Worm (Caenorhabditis elegans) whole organism, late embryonic: ENCODE results near the gene cpg-7.

Experiments
- C08G9.2 ChIP-seq: sonication (generic microtip); optimal IDR thresholded peaks from 2 replicates; lab custom pipeline; 2016; ENCODE audit warnings: mild to moderate bottlenecking, missing genetic modification characterization, moderate library complexity, missing compliant biosample characterization
- K02D7.2 ChIP-seq: sonication (generic microtip); optimal IDR thresholded peaks from 2 replicates; lab custom pipeline; 2017; ENCODE audit warnings: mild to moderate bottlenecking, missing genetic modification characterization, missing compliant biosample characterization
- ama-1 ChIP-seq: fragments of 150-350 bp; optimal IDR thresholded peaks from 2 replicates; lab custom pipeline; 2014
- ceh-14 ChIP-seq: sonication (generic microtip); optimal IDR thresholded peaks from 2 replicates; lab custom pipeline; 2016; ENCODE audit warnings: missing genotype, missing genetic modification characterization, missing compliant biosample characterization
- ceh-2 ChIP-seq: sonication (generic microtip); optimal IDR thresholded peaks from 2 replicates; lab custom pipeline; 2016; ENCODE audit warnings: missing genotype, missing genetic modification characterization, missing compliant biosample characterization
- ceh-30 ChIP-seq: fragments of 150-350 bp; optimal IDR thresholded peaks from 2 replicates; lab custom pipeline; 2014; ENCODE audit warnings: missing biosample characterization, missing genetic modification characterization
- ceh-31 ChIP-seq: sonication (generic microtip); optimal IDR thresholded peaks from 2 replicates; lab custom pipeline; 2016; ENCODE audit warnings: missing genetic modification characterization, missing compliant biosample characterization
- ceh-34 ChIP-seq: sonication (generic microtip); optimal IDR thresholded peaks from 2 replicates; lab custom pipeline; 2016; ENCODE audit warnings: mild to moderate bottlenecking, missing genetic modification characterization, missing compliant biosample characterization
- ceh-45 ChIP-seq: fragments of 200-800 bp; sonication (Bioruptor generic); IDR thresholded peaks from 2 replicates; pipeline ENCODE4 v1.3.6; 2022; ENCODE audit warnings: missing genetic modification reagents, missing genetic modification characterization, missing compliant biosample characterization
- dmd-4 ChIP-seq: sonication (generic microtip); optimal IDR thresholded peaks from 2 replicates; lab custom pipeline; 2016; ENCODE audit warnings: borderline replicate concordance, missing genetic modification characterization, missing compliant biosample characterization
- ets-4 ChIP-seq: sonication (generic microtip); optimal IDR thresholded peaks from 2 replicates; lab custom pipeline; 2016; ENCODE audit warnings: missing genetic modification characterization, missing compliant biosample characterization
- fax-1 ChIP-seq: sonication (generic microtip); optimal IDR thresholded peaks from 2 replicates; lab custom pipeline; 2016; ENCODE audit warnings: missing genotype, missing genetic modification characterization, missing compliant biosample characterization
- hlh-13 ChIP-seq: fragments of 200-800 bp; sonication (Bioruptor generic); optimal IDR thresholded peaks from 2 replicates; lab custom pipeline; 2018; ENCODE audit warnings: mild to moderate bottlenecking, missing genetic modification characterization, missing compliant biosample characterization
- hlh-15 ChIP-seq: sonication (generic microtip); optimal IDR thresholded peaks from 2 replicates; lab custom pipeline; 2016; ENCODE audit warnings: missing genetic modification characterization, missing compliant biosample characterization
- hlh-30 ChIP-seq: sonication (generic microtip); optimal IDR thresholded peaks from 2 replicates; lab custom pipeline; 2017; ENCODE audit warnings: antibody characterized with exemption, missing genetic modification characterization, missing compliant biosample characterization; ENCODE audit not compliant: insufficient read depth
- hlh-8 ChIP-seq: sonication (generic microtip); optimal IDR thresholded peaks from 2 replicates; lab custom pipeline; 2016; ENCODE audit warnings: missing genotype, missing genetic modification characterization, missing compliant biosample characterization
- lin-11 ChIP-seq: fragments of 200-800 bp; sonication (Bioruptor generic); optimal IDR thresholded peaks from 2 replicates; lab custom pipeline; 2018; ENCODE audit warnings: mild to moderate bottlenecking, missing genetic modification characterization, missing compliant biosample characterization
- madf-2 ChIP-seq: sonication (generic microtip); optimal IDR thresholded peaks from 2 replicates; lab custom pipeline; 2017; ENCODE audit warnings: missing genetic modification characterization, missing compliant biosample characterization
- nfya-1 ChIP-seq: sonication (generic microtip); optimal IDR thresholded peaks from 2 replicates; lab custom pipeline; 2017; ENCODE audit warnings: missing genetic modification characterization, mild to moderate bottlenecking, missing compliant biosample characterization, antibody characterized with exemption, moderate library complexity
- nhr-11 ChIP-seq: fragments of 150-350 bp; optimal IDR thresholded peaks from 2 replicates; lab custom pipeline; 2014; ENCODE audit warnings: missing biosample characterization, missing genetic modification characterization
- nhr-232 ChIP-seq: sonication (generic microtip); optimal IDR thresholded peaks from 2 replicates; lab custom pipeline; 2016; ENCODE audit warnings: missing genetic modification characterization, missing compliant biosample characterization
- npax-4 ChIP-seq: sonication (generic microtip); optimal IDR thresholded peaks from 2 replicates; lab custom pipeline; 2016; ENCODE audit warnings: missing genetic modification characterization, missing compliant biosample characterization
- pat-9 ChIP-seq: fragments of 200-800 bp; sonication (Bioruptor generic); optimal IDR thresholded peaks from 2 replicates; lab custom pipeline; 2018; ENCODE audit warnings: mild to moderate bottlenecking, missing genetic modification characterization, moderate library complexity, missing compliant biosample characterization
- pax-1 ChIP-seq: fragments of 150-350 bp; optimal IDR thresholded peaks from 2 replicates; lab custom pipeline; 2014; ENCODE audit warnings: missing biosample characterization, missing genetic modification characterization
- pqm-1 ChIP-seq: sonication (generic microtip); optimal IDR thresholded peaks from 2 replicates; lab custom pipeline; 2016; ENCODE audit warnings: missing genetic modification characterization, missing compliant biosample characterization
- pros-1 ChIP-seq: fragments of 150-350 bp; optimal IDR thresholded peaks from 2 replicates; lab custom pipeline; 2014; ENCODE audit warnings: missing biosample characterization, missing genetic modification reagents, missing genetic modification characterization
- ref-2 ChIP-seq: sonication (generic microtip); optimal IDR thresholded peaks from 2 replicates; lab custom pipeline; 2016; ENCODE audit warnings: missing genetic modification characterization, missing compliant biosample characterization
- rnt-1 ChIP-seq: sonication (generic microtip); optimal IDR thresholded peaks from 2 replicates; lab custom pipeline; 2016; ENCODE audit warnings: missing genetic modification characterization, missing compliant biosample characterization
- sdc-2 ChIP-seq: sonication (generic microtip); optimal IDR thresholded peaks from 2 replicates; lab custom pipeline; 2016; ENCODE audit warnings: missing genotype, missing genetic modification characterization, missing compliant biosample characterization
- sox-2 ChIP-seq: fragments of 200-800 bp; sonication (Bioruptor generic); IDR thresholded peaks from 2 replicates; pipeline ENCODE4 v1.3.6; 2022; ENCODE audit warnings: missing genetic modification reagents, missing genetic modification characterization, missing compliant biosample characterization
- sox-4 ChIP-seq: sonication (generic microtip); optimal IDR thresholded peaks from 2 replicates; lab custom pipeline; 2017; ENCODE audit warnings: mild to moderate bottlenecking, missing genetic modification characterization, inconsistent platforms, missing compliant biosample characterization
- syd-9 ChIP-seq: sonication (generic microtip); optimal IDR thresholded peaks from 2 replicates; lab custom pipeline; 2016; ENCODE audit warnings: mild to moderate bottlenecking, missing genetic modification characterization, moderate library complexity, missing compliant biosample characterization
- tbx-2 ChIP-seq: sonication (generic microtip); optimal IDR thresholded peaks from 2 replicates; lab custom pipeline; 2016; ENCODE audit warnings: missing genetic modification characterization, missing compliant biosample characterization
- ttx-3 ChIP-seq: sonication (generic microtip); optimal IDR thresholded peaks from 2 replicates; lab custom pipeline; 2016; ENCODE audit warnings: missing genetic modification reagents, missing genetic modification characterization, missing compliant biosample characterization
- unc-3 ChIP-seq, 2 experiments: fragments of 200-800 bp in 1 of 2; sonication (Bioruptor generic) in 1 of 2; sonication (generic microtip) in 1 of 2; conservative IDR thresholded peaks in 1 of 2; optimal IDR thresholded peaks in 1 of 2; 2 replicates each; pipeline versions ENCODE4 v1.3.6 to Lab custom; 2016 to 2022; ENCODE audit warnings: missing compliant biosample characterization in 2 of 2, missing genetic modification characterization in 2 of 2, missing genetic modification reagents in 1 of 2
- unc-55 ChIP-seq: sonication (generic microtip); optimal IDR thresholded peaks from 2 replicates; lab custom pipeline; 2017; ENCODE audit warnings: missing biosample characterization, missing genetic modification reagents, missing genetic modification characterization
- unc-86 ChIP-seq: sonication (generic microtip); optimal IDR thresholded peaks from 2 replicates; lab custom pipeline; 2016; ENCODE audit warnings: missing genetic modification characterization, missing compliant biosample characterization
- ztf-16 ChIP-seq: sonication (generic microtip); optimal IDR thresholded peaks from 2 replicates; lab custom pipeline; 2017; ENCODE audit warnings: missing genetic modification characterization, missing compliant biosample characterization

Gene cpg-7

ce11 chrII:14143838-14144268 is 34.8 kb upstream of the cpg-7 start, which contains the start of gene W03H9.2 (continued):
- TF ChIP-seq nhr-11 (tag; lab: Kevin White, UChicago): no peak
- no peak for TF ChIP-seq ceh-30 (tag; lab: Kevin White, UChicago)
- TF ChIP-seq ets-4 (tag; lab: Kevin White, UChicago): peak; percentile 91
- peak; percentile 13 for TF ChIP-seq nhr-232 (tag; lab: Kevin White, UChicago)
- TF ChIP-seq pros-1 (tag; lab: Kevin White, UChicago): no peak
- TF ChIP-seq sox-2: no peak
- TF ChIP-seq pax-1 (tag; lab: Kevin White, UChicago): no peak
- TF ChIP-seq ref-2: peak; percentile 92
- TF ChIP-seq npax-4 (tag; lab: Kevin White, UChicago): peak; percentile 31
- peak; percentile 86 for TF ChIP-seq rnt-1 (tag; lab: Kevin White, UChicago)
- TF ChIP-seq sdc-2 (tag; lab: Kevin White, UChicago): peak; percentile 42
- TF ChIP-seq ttx-3 (tag; lab: Kevin White, UChicago): peak; percentile 83
- TF ChIP-seq madf-2 (tag; lab: Kevin White, UChicago): peak; percentile 65
- peak; percentile 96 for TF ChIP-seq ceh-2
- TF ChIP-seq unc-86 (tag; lab: Kevin White, UChicago): peak; percentile 76
- peak; percentile 69 for TF ChIP-seq syd-9
- no peak for TF ChIP-seq hlh-13 (GFP tag; lab: Kevin White, UChicago)

ce11 chrII:14142098-14142554 is 33.1 kb upstream of the cpg-7 start, which contains the start of gene cacn-1:
cacn-1 (minus strand) TSS chrII:14142148.
- TF ChIP-seq ceh-14 (tag; lab: Kevin White, UChicago) (peak; percentile 4), tbx-2 (peak; percentile 53), C08G9.2 (tag; lab: Kevin White, UChicago) (peak; percentile 41), ceh-2 (peak; percentile 52), ceh-31 (tag; lab: Kevin White, UChicago) (peak; percentile 72), nfya-1 (tag; lab: Kevin White, UChicago) (peak; percentile 29)
- TF ChIP-seq, all 69 proteins: peak for 6; not testable (repeated sequence) for 63

DNA sequence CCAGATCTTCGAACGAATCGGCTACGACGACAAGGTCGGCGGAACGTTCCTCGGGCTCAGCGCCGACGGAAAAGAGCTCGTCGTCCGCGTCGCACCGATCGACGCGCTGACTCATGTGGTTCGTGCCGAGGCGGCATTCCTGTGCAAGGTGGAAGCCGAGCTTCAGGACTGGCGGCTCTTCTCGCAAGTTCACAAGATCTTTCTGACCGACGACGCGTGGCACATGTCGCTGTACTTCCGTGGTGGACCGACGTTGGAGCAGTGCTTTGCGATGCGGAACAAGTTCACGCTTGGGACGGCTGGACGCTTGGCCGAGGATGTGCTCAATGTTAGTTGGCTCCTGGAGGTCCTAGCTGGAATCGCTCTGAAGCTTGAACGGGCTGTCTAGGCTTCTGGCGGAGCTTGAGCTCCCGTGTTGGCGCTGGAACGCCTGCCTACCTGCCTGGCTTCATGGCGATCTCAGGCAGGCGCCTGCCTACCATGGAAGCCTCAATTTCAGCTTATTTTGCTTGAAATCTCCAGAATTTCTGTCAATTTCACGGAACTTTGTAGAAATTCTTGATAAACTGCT is 29.9 kb upstream of the cpg-7 start:
- TF ChIP-seq C08G9.2 (tag; lab: Kevin White, UChicago) (no peak), ceh-34 (tag; lab: Kevin White, UChicago) (no peak), ceh-45 (GFP tag; lab: Robert Waterston, UW) (no peak), tbx-2 (no peak), hlh-15 (no peak), sox-4 (tag; lab: Kevin White, UChicago) (no peak), pat-9 (tag; lab: Kevin White, UChicago) (no peak), fax-1 (no peak), unc-3 (GFP tag; conservative IDR thresholded peaks at IDR 0.05; lab: Robert Waterston, UW) (no peak), unc-3 (tag; optimal IDR thresholded peaks at IDR 0.05; lab: Kevin White, UChicago) (no peak), ama-1 (lab: Kevin White, UChicago) (no peak), nfya-1 (tag; lab: Kevin White, UChicago) (no peak), K02D7.2 (tag; lab: Kevin White, UChicago) (no peak), ztf-16 (no peak), hlh-30 (tag; lab: Kevin White, UChicago) (no peak), unc-55 (GFP tag; lab: Kevin White, UChicago) (no peak), pqm-1 (tag; lab: Kevin White, UChicago) (no peak)

DNA sequence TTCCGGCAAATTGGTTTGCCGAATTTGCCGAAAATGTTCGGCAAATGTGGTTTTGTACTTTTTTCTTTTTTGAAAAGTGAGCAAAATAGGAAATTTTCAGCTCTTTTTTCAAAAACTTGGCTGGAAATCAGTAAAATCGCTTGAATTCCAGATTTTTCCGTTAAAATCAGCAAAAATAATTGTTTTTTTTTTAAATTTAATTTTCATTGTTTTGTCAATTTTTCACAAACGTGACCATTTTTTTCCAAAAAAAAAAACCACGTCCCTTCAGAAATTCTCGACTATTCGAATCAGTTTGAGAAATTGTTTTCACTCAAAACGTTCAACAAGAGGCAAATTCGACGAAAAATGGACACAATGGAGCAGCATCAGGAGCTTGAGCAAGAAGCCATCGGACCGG is 28.5 kb upstream of the cpg-7 start, which contains the start of gene K09E4.1:
K09E4.1 (plus strand) TSS at position 301 of the 400 bp plus-strand sequence.
- TF ChIP-seq dmd-4: no peak
- no peak for TF ChIP-seq hlh-15
- no peak for TF ChIP-seq hlh-8 (tag; lab: Kevin White, UChicago)
- no peak for TF ChIP-seq hlh-30 (tag; lab: Kevin White, UChicago)
- TF ChIP-seq syd-9: no peak
- no peak for TF ChIP-seq nhr-232 (tag; lab: Kevin White, UChicago)
- no peak for TF ChIP-seq lin-11 (tag; lab: Kevin White, UChicago)
